Worm (Caenorhabditis elegans): Measurements from ENCODE around the gene idpp-16.

idpp-16 gene

DNA sequence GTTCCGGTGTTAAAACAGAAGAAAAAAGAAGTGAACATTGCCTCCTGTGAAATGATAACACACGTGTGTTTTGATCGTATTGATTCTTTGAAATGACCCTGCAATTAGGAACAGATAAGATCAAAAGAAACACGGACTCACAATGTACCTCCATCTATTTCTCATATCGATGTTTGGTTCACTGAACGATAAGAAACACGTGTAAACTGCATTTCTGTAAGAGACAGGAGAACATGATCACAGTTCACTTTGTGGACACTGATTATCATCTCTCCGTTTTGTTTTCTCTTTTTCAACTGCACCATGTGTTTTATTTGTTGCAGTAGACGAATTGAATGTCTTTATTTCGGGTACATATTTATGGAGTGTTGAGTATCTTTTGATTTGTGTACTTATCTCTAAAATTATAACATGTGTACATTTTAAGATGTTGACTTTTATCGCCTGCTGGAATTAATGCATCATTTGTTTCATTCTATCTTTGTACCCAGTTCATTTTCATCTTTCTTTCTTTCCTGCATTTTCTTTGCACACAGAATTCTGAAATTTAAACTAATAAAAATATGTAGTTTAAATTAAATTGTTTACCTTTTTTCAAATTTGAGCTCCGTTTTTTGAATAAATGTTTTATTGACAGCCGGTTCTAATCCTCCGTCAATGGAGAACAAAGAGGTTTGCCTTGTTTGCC, 33.4 kb downstream of the idpp-16 start, which contains the start of the genes H12C20.7 and nhr-68 (continued):
- TF ChIP-seq let-607 (tag; optimal IDR thresholded peaks at IDR 0.05) (peak; percentile 28 to 76), T26A5.8 (tag; optimal IDR thresholded peaks at IDR 0.05) (no peak), dpff-1 (tag; optimal IDR thresholded peaks at IDR 0.05) (peak; percentile 36), hlh-26 (GFP tag; conservative IDR thresholded peaks at IDR 0.05) (no peak), dpl-1 (GFP tag; optimal IDR thresholded peaks at IDR 0.05) (no peak), F49E8.2 (tag; optimal IDR thresholded peaks at IDR 0.05; ENCODE audit: insufficient read depth) (no peak), Y56A3A.18 (GFP tag; IDR thresholded peaks at IDR 0.05) (peak; percentile 40; the same call in 1 of the 2 replicates), tbp1 (GFP tag; optimal IDR thresholded peaks at IDR 0.05) (peak; percentile 70), F37B4.10 (GFP tag; IDR thresholded peaks at IDR 0.05) (no peak), zim-3 (tag; optimal IDR thresholded peaks at IDR 0.05) (peak; percentile 59), let-526 (GFP tag; IDR thresholded peaks at IDR 0.05) (no peak), rec-8 (tag; optimal IDR thresholded peaks at IDR 0.05) (no peak), ztf-28 (GFP tag; IDR thresholded peaks at IDR 0.05) (no peak), ceh-58 (GFP tag; IDR thresholded peaks at IDR 0.05) (no peak), sdz-38 (tag; optimal IDR thresholded peaks at IDR 0.05) (no peak), dox-1 (GFP tag; IDR thresholded peaks at IDR 0.05) (no peak), F23B12.7 (tag; optimal IDR thresholded peaks at IDR 0.05; ENCODE audit: insufficient read depth) (no peak), snpc-1.1 (tag; optimal IDR thresholded peaks at IDR 0.05; ENCODE audit: insufficient read depth) (no peak), rpc-1 (optimal IDR thresholded peaks at IDR 0.05) (no peak), rpc-1 (tag; optimal IDR thresholded peaks at IDR 0.05) (no peak), Y95B8A.8 (GFP tag; IDR thresholded peaks at IDR 0.05) (no peak), ztf-26 (tag; optimal IDR thresholded peaks at IDR 0.05) (peak; percentile 97), B0336.3 (GFP tag; IDR thresholded peaks at IDR 0.05) (peak; percentile 83; the same call in 1 of the 2 replicates), ceh-79 (tag; optimal IDR thresholded peaks at IDR 0.05) (no peak), aptf-2 (GFP tag; conservative IDR thresholded peaks at IDR 0.05) (no peak), efl-1 (GFP tag; optimal IDR thresholded peaks at IDR 0.05) (no peak), lin-40 (tag; optimal IDR thresholded peaks at IDR 0.05) (peak; percentile 95), madf-3 (GFP tag; IDR thresholded peaks at IDR 0.05) (no peak), Y67H2A.10 (GFP tag; conservative IDR thresholded peaks at IDR 0.05) (no peak), nhr-90 (tag; optimal IDR thresholded peaks at IDR 0.05) (peak; percentile 78), hrde-1 (tag; optimal IDR thresholded peaks at IDR 0.05; ENCODE audit: borderline replicate concordance) (no peak), madf-10 (tag; optimal IDR thresholded peaks at IDR 0.05) (peak; percentile 85)

DNA sequence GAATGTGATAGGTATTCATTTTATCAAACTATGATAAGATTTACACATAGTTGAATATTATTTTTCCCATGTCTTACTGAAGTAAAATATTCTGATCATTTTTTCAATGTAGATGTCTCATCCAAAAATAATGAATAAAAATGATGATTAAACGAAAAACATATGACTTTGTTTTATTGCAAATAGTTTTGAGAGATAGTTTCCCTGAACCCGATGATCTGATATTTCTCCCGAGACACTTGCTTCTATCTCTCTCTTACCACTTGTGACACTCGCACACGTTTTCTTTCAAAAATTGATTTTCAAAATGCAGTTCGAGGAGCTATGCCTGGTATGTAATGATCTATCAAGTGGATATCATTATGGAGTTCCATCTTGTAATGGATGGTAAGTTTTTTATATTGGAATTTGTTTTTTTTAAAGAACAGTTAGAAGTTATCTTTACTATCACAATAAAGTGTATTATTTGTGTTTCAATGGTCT, 36.1 kb downstream of the idpp-16 start, which contains the start of the genes nhr-101 and pms-2:
Gene nhr-101 (plus strand): TSS at position 308 of the 483 bp plus-strand sequence.
Gene pms-2 (minus strand): TSS at position 433 of the 483 bp plus-strand sequence.
- TF ChIP-seq ets-4 (GFP tag; optimal IDR thresholded peaks at IDR 0.05) (no peak), nhr-80 (tag; optimal IDR thresholded peaks at IDR 0.05) (peak; percentile 5), ztf-3 (GFP tag; optimal IDR thresholded peaks at IDR 0.05) (no peak), hmg-1.2 (GFP tag; IDR thresholded peaks at IDR 0.05) (no peak), sea-2 (GFP tag; IDR thresholded peaks at IDR 0.05) (no peak)
